Fruit fly (Drosophila melanogaster): ENCODE data around the gene Snoo.

The Snoo gene

DNA sequence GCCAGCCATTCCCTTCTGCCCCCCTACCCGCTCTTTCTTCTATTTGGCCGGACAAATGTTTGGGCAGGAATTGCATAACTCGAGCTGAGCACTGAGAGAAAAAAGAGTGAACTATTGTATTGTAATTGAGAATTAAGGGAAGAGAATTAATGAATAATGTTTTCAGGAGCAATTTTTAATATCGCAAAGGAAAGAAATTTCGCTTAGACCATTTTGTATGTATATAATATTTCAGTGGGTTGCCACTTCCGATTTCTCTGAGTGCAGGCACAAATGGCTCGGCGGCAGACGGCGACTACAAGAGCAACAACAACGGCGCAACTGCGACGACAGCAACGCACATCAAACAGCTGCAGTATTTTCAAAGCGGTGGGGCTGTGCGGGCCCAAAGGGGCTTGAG lies 19.4 kb downstream of the Snoo start (continued):
- TF ChIP-seq ash1 (GFP tag; optimal IDR thresholded peaks at IDR 0.05) (no peak), hth (optimal IDR thresholded peaks at IDR 0.05) (no peak), crol (GFP tag; IDR thresholded peaks at IDR 0.05) (peak; percentile 68), Six4 (GFP tag; optimal IDR thresholded peaks at IDR 0.05) (peak; percentile 30), CG10209 (GFP tag; optimal IDR thresholded peaks at IDR 0.05) (peak; percentile 67), HHEX (GFP tag; optimal IDR thresholded peaks at IDR 0.05) (peak; percentile 67), odd (GFP tag; optimal IDR thresholded peaks at IDR 0.05) (peak; percentile 56), Nf-YA (GFP tag; IDR thresholded peaks at IDR 0.05) (peak; percentile 82), CG14441 (GFP tag; IDR thresholded peaks at IDR 0.05) (peak; percentile 83), CG31365 (tag; optimal IDR thresholded peaks at IDR 0.05) (no peak), pb (GFP tag; optimal IDR thresholded peaks at IDR 0.05) (peak; percentile 49), mirr (GFP tag; optimal IDR thresholded peaks at IDR 0.05) (no peak), CG10979 (tag; optimal IDR thresholded peaks at IDR 0.05) (peak; percentile 63), CG10147 (GFP tag; optimal IDR thresholded peaks at IDR 0.05) (peak; percentile 33), zen2 (GFP tag; IDR thresholded peaks at IDR 0.05; ENCODE audit: partially characterized antibody) (no peak), H15 (GFP tag; IDR thresholded peaks at IDR 0.05) (peak; percentile 58; the same call in 2 of the 3 replicates), fd102C (GFP tag; optimal IDR thresholded peaks at IDR 0.05) (no peak), C15 (GFP tag; IDR thresholded peaks at IDR 0.05) (0 out of 3 replicates have a peak, but pooled peaks have one; percentile 32), tx (GFP tag; optimal IDR thresholded peaks at IDR 0.05) (peak; percentile 39), btn (GFP tag; optimal IDR thresholded peaks at IDR 0.05) (peak; percentile 51), CG9876 (GFP tag; optimal IDR thresholded peaks at IDR 0.05) (peak; percentile 19), sens (GFP tag) (peak; percentile 96), E2f2 (GFP tag; IDR thresholded peaks at IDR 0.05) (peak; percentile 55; the same call in 1 of the 2 replicates), sisA (GFP tag; IDR thresholded peaks at IDR 0.05) (peak; percentile 84), knrl (GFP tag; IDR thresholded peaks at IDR 0.05; ENCODE audit: partially characterized antibody) (no peak), CG12769 (tag; optimal IDR thresholded peaks at IDR 0.05) (peak; percentile 75), CG3281 (GFP tag; optimal IDR thresholded peaks at IDR 0.05) (peak; percentile 53), CG2712 (tag; optimal IDR thresholded peaks at IDR 0.05) (peak; percentile 71), Hmr (GFP tag; optimal IDR thresholded peaks at IDR 0.05) (peak; percentile 56), Dip3 (GFP tag; optimal IDR thresholded peaks at IDR 0.05) (peak; percentile 12), tap (tag; optimal IDR thresholded peaks at IDR 0.05) (peak; percentile 64), CG3407 (GFP tag; optimal IDR thresholded peaks at IDR 0.05) (peak; percentile 65), unc-4 (GFP tag; IDR thresholded peaks at IDR 0.05; ENCODE audit: partially characterized antibody) (no peak), eve (GFP tag; optimal IDR thresholded peaks at IDR 0.05) (peak in 1 of 2 experiments; percentile 81), CG10462 (GFP tag; optimal IDR thresholded peaks at IDR 0.05) (peak; percentile 66), CG11560 (tag; IDR thresholded peaks at IDR 0.05) (peak; percentile 48; the same call in 2 of the 3 replicates), chif (GFP tag; optimal IDR thresholded peaks at IDR 0.05) (peak; percentile 69 to 80), bbx (GFP tag; IDR thresholded peaks at IDR 0.05; ENCODE audit: partially characterized antibody) (no peak), CG42726 (GFP tag; IDR thresholded peaks at IDR 0.05; ENCODE audit: partially characterized antibody) (no peak), vvl (GFP tag; IDR thresholded peaks at IDR 0.05) (peak; percentile 87), Dref (GFP tag; IDR thresholded peaks at IDR 0.05) (no peak), exex (tag; optimal IDR thresholded peaks at IDR 0.05) (no peak), grau (tag; optimal IDR thresholded peaks at IDR 0.05) (peak; percentile 68), CG16813 (GFP tag; IDR thresholded peaks at IDR 0.05; ENCODE audit: partially characterized antibody) (no peak), zfh1 (GFP tag; IDR thresholded peaks at IDR 0.05) (peak; percentile 87), Sox100B (GFP tag; optimal IDR thresholded peaks at IDR 0.05) (peak; percentile 63), luna (GFP tag; optimal IDR thresholded peaks at IDR 0.05) (peak; percentile 43), HmgZ (tag; optimal IDR thresholded peaks at IDR 0.05) (peak; percentile 11), CG3163 (GFP tag; optimal IDR thresholded peaks at IDR 0.05) (peak; percentile 34), cad (GFP tag; optimal IDR thresholded peaks at IDR 0.05) (no peak), dmrt99B (tag; optimal IDR thresholded peaks at IDR 0.05) (peak; percentile 87)

All from whole organism, embryonic.